Fruit fly (Drosophila melanogaster) whole organism, wandering third instar larva: ENCODE measurements around the gene REG.

Source experiments
- Abd-B ChIP-seq: fragments of >200 bp; optimal IDR thresholded peaks from 2 replicates; lab custom pipeline; 2017; ENCODE audit warnings: missing biosample characterization, missing genetic modification characterization
- GATAd ChIP-seq: sonication (Bioruptor generic); optimal IDR thresholded peaks from 2 replicates; lab custom pipeline; 2016; ENCODE audit warnings: missing biosample characterization, missing genetic modification characterization
- HLH106 ChIP-seq: fragments of 200-800 bp; optimal IDR thresholded peaks from 3 replicates; lab custom pipeline; 2019; ENCODE audit warnings: missing biosample characterization, mild to moderate bottlenecking, missing genetic modification characterization, moderate library complexity
- Hr78 ChIP-seq: fragments of >200 bp; optimal IDR thresholded peaks from 2 replicates; lab custom pipeline; 2017; ENCODE audit warnings: missing biosample characterization, missing genetic modification characterization
- Jra ChIP-seq: sonication (Bioruptor generic); optimal IDR thresholded peaks from 2 replicates; lab custom pipeline; 2016; ENCODE audit warnings: missing biosample characterization, missing genetic modification characterization
- Myc ChIP-seq: fragments of >200 bp; optimal IDR thresholded peaks from 2 replicates; lab custom pipeline; 2017
- OdsH ChIP-seq: fragments of 200-800 bp; sonication (Bioruptor generic); optimal IDR thresholded peaks from 2 replicates; lab custom pipeline; 2016; ENCODE audit warnings: missing biosample characterization, mild to moderate bottlenecking, missing genetic modification characterization
- Vsx2 ChIP-seq: fragments of 200-300, 225-300 bp; sonication (Bioruptor generic); optimal IDR thresholded peaks from 2 replicates; lab custom pipeline; 2018; ENCODE audit warnings: missing biosample characterization, missing genetic modification characterization; ENCODE audit not compliant: partially characterized antibody
- ey ChIP-seq: fragments of 200-800 bp; sonication (Bioruptor generic); optimal IDR thresholded peaks from 2 replicates; lab custom pipeline; 2016; ENCODE audit warnings: missing biosample characterization, missing genetic modification characterization
- fru ChIP-seq: fragments of 200-800 bp; sonication (Bioruptor generic); optimal IDR thresholded peaks from 3 replicates; lab custom pipeline; 2016; ENCODE audit warnings: missing biosample characterization, mild to moderate bottlenecking, missing genetic modification characterization
- psq ChIP-seq: fragments of 200-800 bp; sonication (Bioruptor generic); optimal IDR thresholded peaks from 3 replicates; lab custom pipeline; 2017; ENCODE audit warnings: missing biosample characterization, mild to moderate bottlenecking, missing genetic modification characterization, moderate library complexity
- sv ChIP-seq: fragments of 200-800 bp; sonication (Bioruptor generic); optimal IDR thresholded peaks from 3 replicates; lab custom pipeline; 2016; ENCODE audit warnings: missing biosample characterization, missing genetic modification characterization

- TF ChIP-seq Myc (lab: Kevin White, UChicago) (no peak), psq (no peak), sv (no peak), OdsH (GFP tag; lab: Kevin White, UChicago) (no peak), GATAd (no peak), Abd-B (no peak), Vsx2 (no peak), Hr78 (GFP tag; lab: Kevin White, UChicago) (no peak), fru (no peak), HLH106 (tag; lab: Kevin White, UChicago) (no peak), Jra (GFP tag; lab: Kevin White, UChicago) (no peak), ey (GFP tag; lab: Kevin White, UChicago) (no peak)
These were observed at the start of gene REG for dm6 chrX:13212138-13212481.
